Worm (Caenorhabditis elegans): ENCODE data around the gene cat-4.

DNA sequence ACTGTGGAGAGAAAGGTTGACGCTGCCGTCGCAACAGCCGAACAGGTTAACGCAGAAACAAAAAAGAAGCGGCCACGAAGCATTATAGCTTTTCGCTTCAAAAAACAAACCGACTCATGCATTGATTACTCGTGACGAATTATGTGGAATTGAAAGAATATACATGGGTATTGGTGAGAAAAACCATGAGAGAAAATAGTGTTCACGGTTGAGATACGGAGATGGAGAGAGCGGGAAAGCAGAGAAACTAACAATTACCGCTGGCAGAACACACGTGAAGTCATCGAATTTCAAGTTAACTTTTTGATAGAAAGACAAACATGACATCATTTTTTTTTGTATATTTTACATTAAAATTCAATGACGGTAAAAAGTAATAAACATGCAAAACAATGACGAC is 29.4 kb upstream of the cat-4 start:
- no peak for TF ChIP-seq him-1 (tag; optimal IDR thresholded peaks at IDR 0.05)
- no peak for TF ChIP-seq dao-5 (tag; optimal IDR thresholded peaks at IDR 0.05)

Measured in whole organism, L4/young adult.